Fruit fly (Drosophila melanogaster) whole organism, embryonic: ENCODE data around the gene PpV.

Source experiments
- Ada2b ChIP-seq: fragments of 200-800 bp; sonication (Bioruptor generic); IDR thresholded peaks from 2 replicates; pipeline ENCODE4 v1.3.6; 2022; ENCODE audit warnings: missing biosample characterization, missing genetic modification characterization
- Atf-2 ChIP-seq: fragments of 200-800 bp; sonication (Bioruptor generic); optimal IDR thresholded peaks from 2 replicates; lab custom pipeline; 2016; ENCODE audit warnings: missing biosample characterization, missing genetic modification characterization
- Atf3 ChIP-seq: fragments of 200-800 bp; sonication (Bioruptor generic); optimal IDR thresholded peaks from 3 replicates; lab custom pipeline; 2016; ENCODE audit warnings: missing biosample characterization, missing genetic modification characterization
- Atf6 ChIP-seq: fragments of 200-800 bp; sonication (Bioruptor generic); IDR thresholded peaks from 2 replicates; pipeline ENCODE4 v1.3.6; 2022; ENCODE audit warnings: missing biosample characterization, missing genetic modification characterization
- Bgb ChIP-seq: fragments of 200-800 bp; sonication (Bioruptor generic); IDR thresholded peaks from 2 replicates; pipeline ENCODE4 v1.3.6; 2022; ENCODE audit warnings: missing biosample characterization, missing genetic modification characterization; ENCODE audit not compliant: partially characterized antibody
- BtbVII ChIP-seq: fragments of 200-800 bp; sonication (Bioruptor generic); optimal IDR thresholded peaks from 3 replicates; lab custom pipeline; 2017; ENCODE audit warnings: missing biosample characterization, mild to moderate bottlenecking, missing genetic modification characterization
- Bteb2 ChIP-seq: fragments of 200-800 bp; sonication (Bioruptor generic); optimal IDR thresholded peaks from 2 replicates; lab custom pipeline; 2016; ENCODE audit warnings: missing biosample characterization, missing genetic modification characterization
- C15 ChIP-seq: fragments of 200-800 bp; sonication (Bioruptor generic); IDR thresholded peaks from 3 replicates; pipeline ENCODE4 v1.3.6; 2022; ENCODE audit warnings: missing biosample characterization, missing genetic modification characterization
- CG10267 ChIP-seq: fragments of 200-800 bp; sonication (Bioruptor generic); optimal IDR thresholded peaks from 2 replicates; lab custom pipeline; 2018; ENCODE audit warnings: missing biosample characterization, mild to moderate bottlenecking, missing genetic modification characterization, moderate library complexity
- CG10543 ChIP-seq: fragments of 200-800 bp; sonication (Bioruptor generic); optimal IDR thresholded peaks from 3 replicates; lab custom pipeline; 2017; ENCODE audit warnings: missing biosample characterization, mild to moderate bottlenecking, missing genetic modification characterization, moderate library complexity
- CG11398 ChIP-seq: fragments of 200-800 bp; sonication (Bioruptor generic); optimal IDR thresholded peaks from 2 replicates; lab custom pipeline; 2016; ENCODE audit warnings: missing biosample characterization, missing genetic modification characterization
- CG11695 ChIP-seq: fragments of 200-800 bp; sonication (Bioruptor generic); IDR thresholded peaks from 3 replicates; pipeline ENCODE4 v1.3.6; 2022; ENCODE audit warnings: missing biosample characterization, missing genetic modification characterization
- CG12155 ChIP-seq: fragments of 200-800 bp; sonication (Bioruptor generic); optimal IDR thresholded peaks from 3 replicates; lab custom pipeline; 2016; ENCODE audit warnings: missing biosample characterization, missing genetic modification characterization
- CG12299 ChIP-seq: fragments of 200-800 bp; sonication (Bioruptor generic); optimal IDR thresholded peaks from 2 replicates; lab custom pipeline; 2018; ENCODE audit warnings: missing biosample characterization, mild to moderate bottlenecking, missing genetic modification characterization
- CG13624 ChIP-seq: fragments of 200-800 bp; sonication (Bioruptor generic); optimal IDR thresholded peaks from 2 replicates; lab custom pipeline; 2016; ENCODE audit warnings: missing biosample characterization, missing genetic modification characterization
- CG15073 ChIP-seq: fragments of 200-800 bp; sonication (Bioruptor generic); optimal IDR thresholded peaks from 2 replicates; lab custom pipeline; 2016; ENCODE audit warnings: missing biosample characterization, missing genetic modification characterization
- CG18011 ChIP-seq: fragments of 200-800 bp; sonication (Bioruptor generic); optimal IDR thresholded peaks from 2 replicates; lab custom pipeline; 2017; ENCODE audit warnings: missing biosample characterization, missing genetic modification characterization, mild to moderate bottlenecking, moderate library complexity, missing genotype
- CG18764 ChIP-seq: fragments of 200-800 bp; sonication (Bioruptor generic); optimal IDR thresholded peaks from 3 replicates; lab custom pipeline; 2016; ENCODE audit warnings: missing biosample characterization, missing genetic modification characterization
- CG30403 ChIP-seq: fragments of 200-800 bp; sonication (Bioruptor generic); optimal IDR thresholded peaks from 3 replicates; lab custom pipeline; 2016; ENCODE audit warnings: missing biosample characterization, missing genetic modification characterization
- CG4360 ChIP-seq: fragments of 200-800 bp; sonication (Bioruptor generic); IDR thresholded peaks from 2 replicates; pipeline ENCODE4 v1.3.6; 2022; ENCODE audit warnings: missing biosample characterization, missing genetic modification characterization
- CG7556 ChIP-seq: fragments of 200-800 bp; sonication (Bioruptor generic); optimal IDR thresholded peaks from 2 replicates; lab custom pipeline; 2017; ENCODE audit warnings: missing biosample characterization, mild to moderate bottlenecking, missing genetic modification characterization
- CG8089 ChIP-seq: fragments of 200-800 bp; sonication (Bioruptor generic); optimal IDR thresholded peaks from 3 replicates; lab custom pipeline; 2016; ENCODE audit warnings: missing biosample characterization, missing genetic modification characterization
- CG8924 ChIP-seq: fragments of 200-800 bp; optimal IDR thresholded peaks from 3 replicates; lab custom pipeline; 2019; ENCODE audit warnings: missing biosample characterization, mild to moderate bottlenecking, missing genetic modification characterization, moderate library complexity
- CG9797 ChIP-seq: fragments of 200-800 bp; sonication (Bioruptor generic); optimal IDR thresholded peaks from 3 replicates; lab custom pipeline; 2018; ENCODE audit warnings: missing biosample characterization, mild to moderate bottlenecking, missing genetic modification characterization
- CHES-1-like ChIP-seq: fragments of 200-800 bp; sonication (Bioruptor generic); optimal IDR thresholded peaks from 2 replicates; lab custom pipeline; 2016; ENCODE audit warnings: missing biosample characterization, missing genetic modification characterization
- CoRest ChIP-seq: fragments of 200-800 bp; sonication (Bioruptor generic); optimal IDR thresholded peaks from 3 replicates; lab custom pipeline; 2018; ENCODE audit warnings: missing biosample characterization, mild to moderate bottlenecking, missing genetic modification characterization, moderate library complexity
- CrebB ChIP-seq: fragments of 200-800 bp; sonication (Bioruptor generic); optimal IDR thresholded peaks from 3 replicates; lab custom pipeline; 2018; ENCODE audit warnings: missing biosample characterization, mild to moderate bottlenecking, missing genetic modification characterization
- Dbx ChIP-seq: fragments of 200-800 bp; sonication (Bioruptor generic); IDR thresholded peaks from 3 replicates; pipeline ENCODE4 v1.3.6; 2022; ENCODE audit warnings: missing biosample characterization, missing genetic modification characterization
- Ets65A ChIP-seq: fragments of 200-800 bp; sonication (Bioruptor generic); peaks from one replicate; lab custom pipeline; 2016; ENCODE audit warnings: missing biosample characterization, missing genetic modification characterization
- Fer1 ChIP-seq: fragments of 200-800 bp; sonication (Bioruptor generic); optimal IDR thresholded peaks from 2 replicates; lab custom pipeline; 2017; ENCODE audit warnings: missing biosample characterization, mild to moderate bottlenecking, missing genetic modification characterization
- Gug ChIP-seq: fragments of 200-800 bp; sonication (Bioruptor generic); IDR thresholded peaks from 4 replicates; pipeline ENCODE4 v1.3.6; 2022; ENCODE audit warnings: missing biosample characterization, missing genetic modification characterization
- HmgZ ChIP-seq: fragments of 200-800 bp; sonication (Bioruptor generic); optimal IDR thresholded peaks from 2 replicates; lab custom pipeline; 2018; ENCODE audit warnings: missing biosample characterization, mild to moderate bottlenecking, missing genetic modification characterization
- NFAT ChIP-seq: fragments of 200-800 bp; sonication (Bioruptor generic); IDR thresholded peaks from 2 replicates; pipeline ENCODE4 v1.3.6; 2022; ENCODE audit warnings: missing biosample characterization, missing genetic modification characterization
- Rfx ChIP-seq: fragments of 200-800 bp; sonication (Bioruptor generic); IDR thresholded peaks from 2 replicates; pipeline ENCODE4 v1.3.6; 2022; ENCODE audit warnings: missing biosample characterization, missing genetic modification characterization
- Xbp1 ChIP-seq: fragments of 200-800 bp; sonication (Bioruptor generic); optimal IDR thresholded peaks from 3 replicates; lab custom pipeline; 2016; ENCODE audit warnings: missing biosample characterization, mild to moderate bottlenecking, missing genetic modification characterization
- ac ChIP-seq: fragments of 200-800 bp; sonication (Bioruptor generic); optimal IDR thresholded peaks from 3 replicates; lab custom pipeline; 2017; ENCODE audit warnings: missing biosample characterization, mild to moderate bottlenecking, missing genetic modification characterization
- ato ChIP-seq: fragments of 200-800 bp; sonication (Bioruptor generic); IDR thresholded peaks from 2 replicates; pipeline ENCODE4 v1.3.6; 2022; ENCODE audit warnings: missing biosample characterization, missing genetic modification characterization; ENCODE audit not compliant: partially characterized antibody
- bbx ChIP-seq: fragments of 200-800 bp; sonication (Bioruptor generic); IDR thresholded peaks from 2 replicates; pipeline ENCODE4 v1.3.6; 2022; ENCODE audit warnings: missing biosample characterization, missing genetic modification characterization; ENCODE audit not compliant: partially characterized antibody
- br ChIP-seq: fragments of >200 bp; optimal IDR thresholded peaks from 2 replicates; lab custom pipeline; 2017
- crp ChIP-seq, 2 experiments: fragments of 200-800 bp; sonication (Bioruptor generic); optimal IDR thresholded peaks; 2 replicates in 1 of 2; 3 replicates in 1 of 2; lab custom pipeline; 2017; ENCODE audit warnings: missing biosample characterization in 2 of 2, missing genetic modification characterization in 2 of 2, mild to moderate bottlenecking in 1 of 2, moderate library complexity in 1 of 2
- dpn ChIP-seq, 2 experiments: fragments of 200-800 bp; sonication (Bioruptor generic); optimal IDR thresholded peaks; 3 replicates each; lab custom pipeline; 2016; ENCODE audit warnings: missing biosample characterization in 2 of 2, missing genetic modification characterization in 2 of 2
- dysf ChIP-seq: fragments of 200-800 bp; sonication (Bioruptor generic); IDR thresholded peaks from 3 replicates; pipeline ENCODE4 v1.3.6; 2022; ENCODE audit warnings: missing biosample characterization, missing genetic modification characterization
- esg ChIP-seq: fragments of 200-800 bp; sonication (Bioruptor generic); conservative IDR thresholded peaks from 2 replicates; pipeline ENCODE4 v1.3.6; 2022; ENCODE audit warnings: missing biosample characterization, missing genetic modification characterization
- gcm2 ChIP-seq: fragments of 200-800 bp; sonication (Bioruptor generic); optimal IDR thresholded peaks from 2 replicates; lab custom pipeline; 2016; ENCODE audit warnings: missing biosample characterization, missing genetic modification characterization
- klu ChIP-seq: fragments of 200-800 bp; sonication (Bioruptor generic); IDR thresholded peaks from 2 replicates; pipeline ENCODE4 v1.3.6; 2022; ENCODE audit warnings: missing biosample characterization, missing genetic modification characterization
- rib ChIP-seq: fragments of 200-800 bp; sonication (Bioruptor generic); IDR thresholded peaks from 2 replicates; pipeline ENCODE4 v1.3.6; 2022; ENCODE audit warnings: missing biosample characterization, missing genetic modification characterization
- sim ChIP-seq: fragments of 200-800 bp; sonication (Bioruptor generic); IDR thresholded peaks from 2 replicates; pipeline ENCODE4 v1.3.6; 2022; ENCODE audit warnings: missing biosample characterization, missing genetic modification characterization
- sna ChIP-seq: fragments of 200-800 bp; sonication (Bioruptor generic); IDR thresholded peaks from 2 replicates; pipeline ENCODE4 v1.3.6; 2022; ENCODE audit warnings: missing biosample characterization, missing genetic modification characterization; ENCODE audit not compliant: partially characterized antibody
- stc ChIP-seq: fragments of 200-800 bp; sonication (Bioruptor generic); IDR thresholded peaks from 2 replicates; pipeline ENCODE4 v1.3.6; 2022; ENCODE audit warnings: missing biosample characterization, missing genetic modification characterization
- twi ChIP-seq: fragments of 200-800 bp; optimal IDR thresholded peaks from 2 replicates; lab custom pipeline; 2019; ENCODE audit warnings: missing biosample characterization, mild to moderate bottlenecking, missing genetic modification characterization, moderate library complexity
- unpg ChIP-seq: fragments of 200-800 bp; sonication (Bioruptor generic); optimal IDR thresholded peaks from 3 replicates; lab custom pipeline; 2018; ENCODE audit warnings: missing biosample characterization, mild to moderate bottlenecking, missing genetic modification characterization, moderate library complexity
- usp ChIP-seq: fragments of >200 bp; optimal IDR thresholded peaks from 2 replicates; lab custom pipeline; 2017; ENCODE audit warnings: missing biosample characterization, missing genetic modification characterization

PpV gene

dm6 chrX:6346926-6347367, 25.8 kb downstream of the PpV start, which contains the start of gene CG3847 (continued):
- TF ChIP-seq Atf6 (GFP tag; lab: Robert Waterston, UW) (no peak), dysf (GFP tag; lab: Robert Waterston, UW) (peak; percentile 41; the same call in 1 of the 3 replicates), C15 (GFP tag; lab: Robert Waterston, UW) (no peak), ato (peak; percentile 61), crp (GFP tag; optimal IDR thresholded peaks at IDR 0.05; lab: Kevin White, UChicago) (peak in 1 of 2 experiments; percentile 54), CG8089 (GFP tag; lab: Kevin White, UChicago) (peak; percentile 18), Rfx (GFP tag; lab: Robert Waterston, UW) (peak; percentile 70), rib (GFP tag; lab: Robert Waterston, UW) (peak; percentile 59; the same call in 1 of the 2 replicates), Bgb (GFP tag; lab: Robert Waterston, UW) (peak; percentile 81), CG8924 (tag; lab: Kevin White, UChicago) (peak; percentile 36), Gug (GFP tag; lab: Robert Waterston, UW) (peak; percentile 13; the same call in 1 of the 4 replicates), unpg (peak; percentile 19), CG13624 (GFP tag; lab: Kevin White, UChicago) (peak; percentile 69), CrebB (tag; lab: Kevin White, UChicago) (peak; percentile 15), usp (GFP tag; lab: Kevin White, UChicago) (no peak), CHES-1-like (peak; percentile 66), Fer1 (GFP tag; lab: Kevin White, UChicago) (peak; percentile 58), CoRest (tag; lab: Kevin White, UChicago) (peak; percentile 54), Dbx (GFP tag; lab: Robert Waterston, UW) (peak; percentile 52; the same call in 2 of the 3 replicates), CG10543 (peak; percentile 60), CG15073 (GFP tag; lab: Kevin White, UChicago) (no peak), klu (GFP tag; lab: Robert Waterston, UW) (no peak), Ada2b (no peak), CG9797 (GFP tag; lab: Kevin White, UChicago) (peak; percentile 87), Atf3 (GFP tag; lab: Kevin White, UChicago) (no peak), esg (no peak), stc (no peak), br (lab: Kevin White, UChicago) (no peak), CG11398 (GFP tag; lab: Kevin White, UChicago) (no peak), CG12155 (GFP tag; lab: Kevin White, UChicago) (peak; percentile 37), twi (peak; percentile 37), CG11695 (GFP tag; lab: Robert Waterston, UW) (0 out of 3 replicates have a peak, but pooled peaks have one; percentile 20), dpn (GFP tag; optimal IDR thresholded peaks at IDR 0.05; lab: Kevin White, UChicago) (peak; percentile 58 to 60), ac (GFP tag; lab: Kevin White, UChicago) (no peak), sna (GFP tag; lab: Robert Waterston, UW) (peak; percentile 46; the same call in 1 of the 2 replicates), CG4360 (GFP tag; lab: Robert Waterston, UW) (no peak), gcm2 (GFP tag; lab: Kevin White, UChicago) (no peak), Xbp1 (GFP tag; lab: Kevin White, UChicago) (peak; percentile 48), HmgZ (tag; lab: Kevin White, UChicago) (peak; percentile 74), CG18764 (GFP tag; lab: Kevin White, UChicago) (no peak), BtbVII (no peak), NFAT (GFP tag; lab: Robert Waterston, UW) (peak; percentile 68), bbx (GFP tag; lab: Robert Waterston, UW) (peak; percentile 74), CG10267 (tag; lab: Kevin White, UChicago) (peak; percentile 91), Atf-2 (no peak), sim (GFP tag; lab: Robert Waterston, UW) (no peak), Ets65A (GFP tag; lab: Kevin White, UChicago) (peak; percentile 88), CG18011 (GFP tag; lab: Kevin White, UChicago) (peak; percentile 56), CG12299 (tag; lab: Kevin White, UChicago) (peak; percentile 46), Bteb2 (GFP tag; lab: Kevin White, UChicago) (peak; percentile 44), CG7556 (GFP tag; lab: Kevin White, UChicago) (peak; percentile 27), CG30403 (GFP tag; lab: Kevin White, UChicago) (peak; percentile 29)
